Worm (Caenorhabditis elegans) whole organism, L2 larva: Measurements from ENCODE around the gene clec-149.
A peak's percentile ranks its signal among the peaks of the same experiment; 100 is the strongest.

Source experiments
- ama-1 ChIP-seq: fragments of 150-350 bp; optimal IDR thresholded peaks from 2 replicates; lab custom pipeline; 2018; ENCODE audit warnings: inconsistent platforms
- blmp-1 ChIP-seq: sonication (generic microtip); optimal IDR thresholded peaks from 2 replicates; lab custom pipeline; 2017; ENCODE audit warnings: missing genetic modification characterization, mild to moderate bottlenecking, missing compliant biosample characterization, antibody characterized with exemption, moderate library complexity; ENCODE audit not compliant: insufficient read depth
- crh-2 ChIP-seq: sonication (generic microtip); optimal IDR thresholded peaks from 2 replicates; lab custom pipeline; 2017; ENCODE audit warnings: missing biosample characterization, missing genetic modification characterization
- elt-3 ChIP-seq: sonication (generic microtip); optimal IDR thresholded peaks from 2 replicates; lab custom pipeline; 2017; ENCODE audit warnings: missing biosample characterization, missing genetic modification characterization
- lin-13 ChIP-seq: fragments of 150-350 bp; optimal IDR thresholded peaks from 2 replicates; lab custom pipeline; 2014; ENCODE audit warnings: missing biosample characterization, missing genetic modification reagents, missing genetic modification characterization
- lin-39 ChIP-seq: fragments of 150-350 bp; optimal IDR thresholded peaks from 2 replicates; lab custom pipeline; 2014; ENCODE audit warnings: missing biosample characterization, missing genetic modification reagents, missing genetic modification characterization
- lsy-2 ChIP-seq, 2 experiments: fragments of 150-350 bp in 1 of 2; sonication (generic microtip) in 1 of 2; optimal IDR thresholded peaks; 2 replicates each; lab custom pipeline; 2014 to 2017; ENCODE audit warnings: missing biosample characterization in 2 of 2, missing genetic modification characterization in 2 of 2
- mab-5 ChIP-seq: fragments of 150-350 bp; optimal IDR thresholded peaks from 2 replicates; lab custom pipeline; 2014; ENCODE audit warnings: missing biosample characterization, missing genetic modification characterization
- mdl-1 ChIP-seq, 2 experiments: fragments of 150-350 bp in 1 of 2; sonication (generic microtip) in 1 of 2; optimal IDR thresholded peaks; 2 replicates each; lab custom pipeline; 2017; ENCODE audit warnings: missing biosample characterization in 2 of 2, missing genetic modification characterization in 2 of 2
- nhr-12 ChIP-seq: fragments of 150-350 bp; optimal IDR thresholded peaks from 2 replicates; lab custom pipeline; 2014; ENCODE audit warnings: missing biosample characterization, missing genetic modification characterization
- nhr-237 ChIP-seq: fragments of 150-350 bp; optimal IDR thresholded peaks from 2 replicates; lab custom pipeline; 2014; ENCODE audit warnings: missing biosample characterization, missing genetic modification characterization
- zag-1 ChIP-seq: fragments of 150-350 bp; optimal IDR thresholded peaks from 2 replicates; lab custom pipeline; 2014; ENCODE audit warnings: missing biosample characterization, missing genetic modification characterization

DNA sequence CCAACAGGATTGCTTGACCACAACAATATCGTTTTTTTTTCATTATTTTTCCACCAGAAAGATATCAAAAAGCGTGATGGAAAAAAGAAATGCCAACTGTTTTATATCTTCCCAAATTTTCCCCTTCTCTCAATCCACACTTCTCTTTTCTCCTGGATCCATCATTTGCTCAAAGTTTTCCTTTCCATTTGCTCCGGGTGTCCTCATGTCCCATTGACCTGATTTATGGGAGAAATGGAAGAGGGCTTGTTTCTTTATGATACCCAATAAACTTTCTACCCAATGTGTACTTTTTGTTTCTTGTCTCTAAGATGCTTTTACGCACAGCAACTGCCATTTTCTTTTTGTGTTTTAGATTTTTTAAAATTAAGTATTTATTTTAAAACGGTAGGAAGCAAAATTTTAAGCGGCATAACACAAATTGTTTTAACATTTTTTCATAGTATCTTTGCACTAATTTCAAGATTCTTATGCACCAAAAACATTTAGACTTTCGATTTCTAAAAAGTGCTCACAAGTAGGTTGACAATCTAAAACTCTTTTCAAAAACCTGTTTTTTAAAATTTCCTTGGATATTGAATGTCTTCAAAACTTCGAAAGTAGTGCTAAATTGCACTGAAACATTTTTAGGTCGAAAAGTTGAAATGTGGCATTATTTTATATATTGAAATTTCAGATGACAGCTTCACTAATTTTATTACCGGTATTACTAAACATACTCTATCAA lies at the start of gene clec-149:
- no peak for TF ChIP-seq elt-3 (tag; lab: Kevin White, UChicago)
- TF ChIP-seq zag-1 (tag; lab: Kevin White, UChicago), result no peak
- TF ChIP-seq lin-13 (GFP tag; lab: Kevin White, UChicago), result no peak
- no peak for TF ChIP-seq nhr-237 (tag; lab: Kevin White, UChicago)
- no peak for TF ChIP-seq lin-39 (tag; lab: Kevin White, UChicago)
- TF ChIP-seq mab-5 (tag; lab: Kevin White, UChicago), result peak; percentile 33
- no peak for TF ChIP-seq crh-2 (tag; lab: Kevin White, UChicago)
- TF ChIP-seq mdl-1 (tag; optimal IDR thresholded peaks at IDR 0.05; lab: Kevin White, UChicago), result no peak
- TF ChIP-seq nhr-12, result no peak
- TF ChIP-seq lsy-2 (tag; optimal IDR thresholded peaks at IDR 0.05; lab: Kevin White, UChicago), result peak in 1 of 2 experiments; percentile 25
- TF ChIP-seq blmp-1, result no peak
- no peak for TF ChIP-seq ama-1 (lab: Kevin White, UChicago)
